Fruit fly (Drosophila melanogaster): ENCODE results near the gene Nepl19.

The Nepl19 gene

DNA sequence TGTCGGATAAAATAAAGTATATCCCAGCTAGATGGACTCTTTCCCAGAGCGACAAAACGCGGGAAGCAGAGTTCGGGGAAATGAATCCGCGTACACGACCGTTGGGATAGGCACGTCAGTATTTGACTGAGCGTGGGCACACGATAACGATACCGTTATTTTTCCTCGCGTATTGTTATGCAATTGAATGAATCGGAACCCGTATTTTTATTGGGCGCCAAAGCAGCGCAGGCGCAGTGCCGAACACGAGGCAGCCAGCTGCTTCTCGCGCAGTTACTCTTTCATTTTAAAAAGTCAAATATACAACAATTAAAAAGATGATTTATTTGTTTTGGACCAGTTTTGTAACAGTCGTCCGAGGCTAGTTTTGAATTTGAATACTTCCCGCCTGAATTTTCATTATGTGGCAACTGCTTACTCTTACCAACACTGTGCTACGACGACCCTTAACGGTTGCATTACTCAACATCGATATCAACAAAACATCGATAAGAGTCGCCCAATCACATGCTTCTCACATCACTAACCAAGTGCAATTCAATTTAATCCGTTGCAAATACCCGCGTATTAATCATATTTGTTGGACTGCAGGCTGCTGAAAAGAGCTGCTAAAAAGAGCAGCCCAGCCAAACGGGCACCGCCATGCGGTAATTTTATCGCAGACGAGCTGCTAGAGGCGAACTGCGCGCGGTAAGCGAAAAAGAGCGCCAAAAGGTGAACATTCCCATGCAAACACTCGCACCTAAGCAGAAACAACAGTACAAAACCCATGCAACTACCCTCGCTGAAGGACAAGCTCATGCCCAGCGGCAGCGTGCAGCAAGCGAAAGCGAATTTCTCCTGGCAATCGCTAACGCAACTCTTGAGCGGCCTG is 7.9 kb upstream of the Nepl19 start, which contains the start of the genes CG33203 and Doa (continued):
- TF ChIP-seq CG9215 (GFP tag; IDR thresholded peaks at IDR 0.05): peak; percentile 27; the same call in 1 of the 2 replicates

DNA sequence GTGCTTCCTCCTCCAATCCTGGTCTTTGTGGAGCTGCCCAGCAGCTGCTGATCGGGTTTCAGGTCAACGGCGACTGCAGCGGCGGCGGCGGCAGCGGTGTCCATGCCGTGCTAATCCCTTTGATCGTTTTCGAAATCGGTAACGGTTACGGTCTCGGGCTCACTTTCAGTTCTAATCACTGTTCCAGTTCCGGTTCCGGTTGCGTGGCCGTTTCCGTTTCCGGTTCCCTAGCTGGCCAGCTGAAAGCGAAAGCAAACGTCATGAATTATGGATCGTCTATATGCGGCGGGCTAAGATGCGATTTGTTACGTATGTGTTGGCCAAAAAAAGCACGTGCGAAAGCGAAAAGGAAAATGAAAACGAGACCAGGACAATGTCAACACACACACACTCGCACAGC is 6.9 kb upstream of the Nepl19 start:
- TF ChIP-seq CG15479 (GFP tag; optimal IDR thresholded peaks at IDR 0.05): peak; percentile 16
- no peak for TF ChIP-seq CG13123 (GFP tag; optimal IDR thresholded peaks at IDR 0.05)
- TF ChIP-seq grau (tag; optimal IDR thresholded peaks at IDR 0.05): no peak
- no peak for TF ChIP-seq Dip3 (GFP tag; optimal IDR thresholded peaks at IDR 0.05)
- no peak for TF ChIP-seq CG3726 (GFP tag; IDR thresholded peaks at IDR 0.05)
- no peak for TF ChIP-seq CG14014 (GFP tag; IDR thresholded peaks at IDR 0.05)
- TF ChIP-seq CG43689 (GFP tag; IDR thresholded peaks at IDR 0.05): no peak
- peak; percentile 87 for TF ChIP-seq CG7271 (tag; optimal IDR thresholded peaks at IDR 0.05)
- TF ChIP-seq fd102C (GFP tag; optimal IDR thresholded peaks at IDR 0.05): peak; percentile 1
- no peak for TF ChIP-seq sc (optimal IDR thresholded peaks at IDR 0.05)
- TF ChIP-seq sc (GFP tag; optimal IDR thresholded peaks at IDR 0.05): no peak
- TF ChIP-seq HmgD (GFP tag; optimal IDR thresholded peaks at IDR 0.05): no peak
- TF ChIP-seq croc (GFP tag; conservative IDR thresholded peaks at IDR 0.05): no peak
- TF ChIP-seq CG15514 (GFP tag; optimal IDR thresholded peaks at IDR 0.05): peak; percentile 81
- no peak for TF ChIP-seq CG4854 (GFP tag; optimal IDR thresholded peaks at IDR 0.05)
- no peak for TF ChIP-seq CG2202 (tag; optimal IDR thresholded peaks at IDR 0.05)
- TF ChIP-seq ci (GFP tag; IDR thresholded peaks at IDR 0.05): 0 out of 3 replicates have a peak, but pooled peaks have one; percentile 26
- peak; percentile 71 for TF ChIP-seq Med (GFP tag)
- TF ChIP-seq Ets97D (GFP tag; optimal IDR thresholded peaks at IDR 0.05): peak; percentile 63
- TF ChIP-seq gcm2 (GFP tag; optimal IDR thresholded peaks at IDR 0.05): no peak
- TF ChIP-seq E2f1 (GFP tag; IDR thresholded peaks at IDR 0.05): no peak
- no peak for TF ChIP-seq Side (GFP tag; optimal IDR thresholded peaks at IDR 0.05)
- TF ChIP-seq CG7745 (tag; optimal IDR thresholded peaks at IDR 0.05): no peak
- no peak for TF ChIP-seq CG42726 (GFP tag; IDR thresholded peaks at IDR 0.05; ENCODE audit: partially characterized antibody)

DNA sequence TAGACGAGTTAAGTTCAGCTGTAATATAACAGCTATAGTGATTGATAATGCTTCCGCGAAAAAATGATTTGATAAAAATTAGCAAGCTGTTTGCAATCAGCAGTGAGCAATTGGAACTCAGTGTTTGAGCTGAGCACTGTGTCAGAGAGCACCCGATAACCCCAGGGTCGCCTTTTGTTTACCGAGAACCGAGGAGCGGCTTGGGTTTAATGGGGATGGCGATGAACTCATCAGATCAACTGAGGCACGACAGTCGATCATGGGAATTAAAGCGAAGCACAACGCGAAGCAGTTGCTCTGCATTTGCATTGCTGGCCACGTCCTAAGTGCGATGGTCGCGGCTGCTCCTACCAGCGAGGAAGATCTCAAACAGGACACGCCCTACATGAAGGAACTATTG is 3.5 kb upstream of the Nepl19 start, which contains the start of gene Nepl21:
Nepl21 (plus strand) TSS at position 260 of the 400 bp plus-strand sequence.
- no peak for TF ChIP-seq B-H2 (GFP tag; optimal IDR thresholded peaks at IDR 0.05)
- peak; percentile 37 for TF ChIP-seq CG34376 (GFP tag; optimal IDR thresholded peaks at IDR 0.05)
- no peak for TF ChIP-seq amos (GFP tag; IDR thresholded peaks at IDR 0.05; ENCODE audit: partially characterized antibody)
- no peak for TF ChIP-seq crol (GFP tag; IDR thresholded peaks at IDR 0.05)
- no peak for TF ChIP-seq sr (GFP tag; IDR thresholded peaks at IDR 0.05)
- TF ChIP-seq cwo (GFP tag; optimal IDR thresholded peaks at IDR 0.05): peak; percentile 14
- no peak for TF ChIP-seq pzg (GFP tag; optimal IDR thresholded peaks at IDR 0.05)

DNA sequence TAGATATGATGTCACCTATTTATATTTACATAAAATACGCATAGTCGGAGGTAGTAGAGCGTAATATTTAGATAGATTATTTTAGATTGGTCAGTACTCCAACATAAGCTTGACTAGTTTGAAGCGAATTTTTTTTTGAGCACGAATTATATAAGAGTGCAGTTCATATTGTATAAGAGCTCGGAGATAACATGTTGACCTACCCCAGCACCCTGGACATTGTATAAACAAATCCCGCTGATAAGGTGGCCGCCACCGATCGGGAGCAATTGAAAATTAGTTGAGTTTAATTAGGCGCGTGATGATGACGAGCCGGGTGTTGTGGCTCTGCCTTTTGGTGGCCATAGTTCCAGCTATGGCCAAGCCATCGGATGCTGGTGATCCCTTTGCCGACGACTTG is 4.6 kb downstream of the Nepl19 start, which contains the start of gene Nepl18:
Nepl18 (plus strand) TSS at position 277 of the 400 bp plus-strand sequence.
- TF ChIP-seq Pdp1 (GFP tag; optimal IDR thresholded peaks at IDR 0.05) (peak in 1 of 2 experiments; percentile 94), crc (GFP tag; optimal IDR thresholded peaks at IDR 0.05) (no peak), CG2889 (GFP tag; IDR thresholded peaks at IDR 0.05) (no peak), H2.0 (GFP tag; IDR thresholded peaks at IDR 0.05) (no peak)

All from whole organism, embryonic.